Fruit fly (Drosophila melanogaster): ENCODE results near the gene Gmap.

The Gmap gene

dm6 chrX:15522426-15523153 lies 35.9 kb downstream of the Gmap start (continued):
- TF ChIP-seq Eip78C (GFP tag), result peak; percentile 52
- TF ChIP-seq CG10631 (GFP tag; optimal IDR thresholded peaks at IDR 0.05), result no peak
- no peak for TF ChIP-seq CG3032 (tag; optimal IDR thresholded peaks at IDR 0.05)
- TF ChIP-seq CG1621 (tag; optimal IDR thresholded peaks at IDR 0.05), result no peak
- TF ChIP-seq achi (GFP tag; optimal IDR thresholded peaks at IDR 0.05), result no peak
- peak; percentile 73 for TF ChIP-seq svp (GFP tag)
- no peak for TF ChIP-seq Ets96B (tag; optimal IDR thresholded peaks at IDR 0.05)
- TF ChIP-seq lz (GFP tag; optimal IDR thresholded peaks at IDR 0.05), result peak; percentile 6
- no peak for TF ChIP-seq acj6 (GFP tag; optimal IDR thresholded peaks at IDR 0.05)
- no peak for TF ChIP-seq eg (GFP tag; IDR thresholded peaks at IDR 0.05)
- TF ChIP-seq Smox (GFP tag; optimal IDR thresholded peaks at IDR 0.05), result no peak
- TF ChIP-seq CG34406 (GFP tag; optimal IDR thresholded peaks at IDR 0.05), result no peak
- TF ChIP-seq cyc (GFP tag; optimal IDR thresholded peaks at IDR 0.05), result no peak
- no peak for TF ChIP-seq CG6854 (GFP tag; optimal IDR thresholded peaks at IDR 0.05)
- no peak for TF ChIP-seq spab (GFP tag; optimal IDR thresholded peaks at IDR 0.05)
- TF ChIP-seq CG11294 (GFP tag; IDR thresholded peaks at IDR 0.05), result no peak
- TF ChIP-seq dsx (GFP tag; optimal IDR thresholded peaks at IDR 0.05; ENCODE audit: poor library complexity, severe bottlenecking), result no peak
- TF ChIP-seq CG7368 (GFP tag; optimal IDR thresholded peaks at IDR 0.05), result no peak
- TF ChIP-seq CG32006 (GFP tag; optimal IDR thresholded peaks at IDR 0.05), result no peak
- TF ChIP-seq pdm3 (GFP tag; optimal IDR thresholded peaks at IDR 0.05), result no peak
- TF ChIP-seq Eip93F (GFP tag; optimal IDR thresholded peaks at IDR 0.05), result no peak
- TF ChIP-seq Eip75B (GFP tag; optimal IDR thresholded peaks at IDR 0.05), result no peak

- TF ChIP-seq svp (GFP tag) (peak; percentile 53), topi (GFP tag; optimal IDR thresholded peaks at IDR 0.05) (peak; percentile 5), CG11762 (GFP tag; optimal IDR thresholded peaks at IDR 0.05; ENCODE audit: insufficient read depth) (no peak), CG6854 (GFP tag; optimal IDR thresholded peaks at IDR 0.05) (no peak), Ets21C (GFP tag; optimal IDR thresholded peaks at IDR 0.05) (no peak), CG34406 (GFP tag; optimal IDR thresholded peaks at IDR 0.05) (peak; percentile 22), Smox (GFP tag; optimal IDR thresholded peaks at IDR 0.05) (no peak), Met (GFP tag; optimal IDR thresholded peaks at IDR 0.05) (peak; percentile 6), Eip75B (GFP tag; optimal IDR thresholded peaks at IDR 0.05) (no peak), fd85E (GFP tag; optimal IDR thresholded peaks at IDR 0.05) (no peak), Ets96B (tag; optimal IDR thresholded peaks at IDR 0.05) (peak; percentile 28), achi (GFP tag; optimal IDR thresholded peaks at IDR 0.05) (peak; percentile 21), CG3032 (tag; optimal IDR thresholded peaks at IDR 0.05) (peak; percentile 2), CG10631 (GFP tag; optimal IDR thresholded peaks at IDR 0.05) (peak; percentile 4), OdsH (GFP tag; optimal IDR thresholded peaks at IDR 0.05) (no peak), acj6 (GFP tag; optimal IDR thresholded peaks at IDR 0.05) (peak; percentile 28), CG10669 (GFP tag; optimal IDR thresholded peaks at IDR 0.05) (peak; percentile 7), ss (GFP tag; optimal IDR thresholded peaks at IDR 0.05) (peak in 1 of 2 experiments; percentile 10), Eip78C (GFP tag) (peak; percentile 54), fkh (GFP tag; optimal IDR thresholded peaks at IDR 0.05) (no peak)
Measured at dm6 chrX:15529197-15529596, 42.5 kb downstream of the Gmap start.

dm6 chrX:15529958-15530357 lies 43.2 kb downstream of the Gmap start:
- TF ChIP-seq CG32006 (GFP tag; optimal IDR thresholded peaks at IDR 0.05), result no peak
- TF ChIP-seq fkh (GFP tag; optimal IDR thresholded peaks at IDR 0.05), result peak; percentile 66
- no peak for TF ChIP-seq Eip75B (GFP tag; optimal IDR thresholded peaks at IDR 0.05)
- no peak for TF ChIP-seq pdm3 (GFP tag; optimal IDR thresholded peaks at IDR 0.05)
- TF ChIP-seq salr (GFP tag; optimal IDR thresholded peaks at IDR 0.05), result no peak

dm6 chrX:15530369-15530768 lies 43.6 kb downstream of the Gmap start:
- TF ChIP-seq CG3032 (tag; optimal IDR thresholded peaks at IDR 0.05) (peak; percentile 45), CG15336 (GFP tag; IDR thresholded peaks at IDR 0.05) (no peak), achi (GFP tag; optimal IDR thresholded peaks at IDR 0.05) (peak; percentile 39), CG3919 (GFP tag; optimal IDR thresholded peaks at IDR 0.05) (peak; percentile 46), CG16779 (tag; optimal IDR thresholded peaks at IDR 0.05) (no peak), svp (GFP tag) (peak; percentile 79), lz (GFP tag; optimal IDR thresholded peaks at IDR 0.05) (peak; percentile 50), CG6792 (GFP tag; optimal IDR thresholded peaks at IDR 0.05) (peak; percentile 49), salr (GFP tag; optimal IDR thresholded peaks at IDR 0.05) (no peak), Ets21C (GFP tag; optimal IDR thresholded peaks at IDR 0.05) (peak; percentile 19), Gug (GFP tag; IDR thresholded peaks at IDR 0.05) (no peak), fkh (GFP tag; optimal IDR thresholded peaks at IDR 0.05) (no peak), spab (GFP tag; optimal IDR thresholded peaks at IDR 0.05) (peak; percentile 14), Ets96B (tag; optimal IDR thresholded peaks at IDR 0.05) (peak; percentile 49), CG11902 (GFP tag; optimal IDR thresholded peaks at IDR 0.05) (peak; percentile 13), CG11294 (GFP tag; IDR thresholded peaks at IDR 0.05) (no peak), Hr38 (GFP tag; optimal IDR thresholded peaks at IDR 0.05) (no peak), CG6276 (GFP tag; optimal IDR thresholded peaks at IDR 0.05) (no peak), Met (GFP tag; optimal IDR thresholded peaks at IDR 0.05) (peak; percentile 59), Lpt (GFP tag; optimal IDR thresholded peaks at IDR 0.05) (no peak), CG10669 (GFP tag; optimal IDR thresholded peaks at IDR 0.05) (peak; percentile 42), CG7368 (GFP tag; optimal IDR thresholded peaks at IDR 0.05) (peak; percentile 23), Sox15 (GFP tag; optimal IDR thresholded peaks at IDR 0.05) (peak; percentile 48), OdsH (GFP tag; optimal IDR thresholded peaks at IDR 0.05) (peak; percentile 48)
